Worm (Caenorhabditis elegans) whole organism, L2 larva: Measurements from ENCODE around the gene nish-1.

Experiments used
- aly-2 ChIP-seq: fragments of 150-350 bp; optimal IDR thresholded peaks from 2 replicates; lab custom pipeline; 2014; ENCODE audit warnings: missing biosample characterization, missing genetic modification characterization
- ama-1 ChIP-seq: fragments of 150-350 bp; optimal IDR thresholded peaks from 2 replicates; lab custom pipeline; 2018; ENCODE audit warnings: inconsistent platforms
- crh-2 ChIP-seq: sonication (generic microtip); optimal IDR thresholded peaks from 2 replicates; lab custom pipeline; 2017; ENCODE audit warnings: missing biosample characterization, missing genetic modification characterization
- lin-39 ChIP-seq: fragments of 150-350 bp; optimal IDR thresholded peaks from 2 replicates; lab custom pipeline; 2014; ENCODE audit warnings: missing biosample characterization, missing genetic modification reagents, missing genetic modification characterization
- nhr-12 ChIP-seq: fragments of 150-350 bp; optimal IDR thresholded peaks from 2 replicates; lab custom pipeline; 2014; ENCODE audit warnings: missing biosample characterization, missing genetic modification characterization
- nhr-237 ChIP-seq: fragments of 150-350 bp; optimal IDR thresholded peaks from 2 replicates; lab custom pipeline; 2014; ENCODE audit warnings: missing biosample characterization, missing genetic modification characterization
- snpc-4 ChIP-seq: fragments of 150-350 bp; optimal IDR thresholded peaks from 2 replicates; lab custom pipeline; 2014; ENCODE audit warnings: missing biosample characterization, missing genetic modification characterization
- unc-39 ChIP-seq: fragments of 150-350 bp; optimal IDR thresholded peaks from 2 replicates; lab custom pipeline; 2014; ENCODE audit warnings: missing biosample characterization, missing genetic modification characterization
- unc-62 ChIP-seq: fragments of 150-350 bp; optimal IDR thresholded peaks from 2 replicates; lab custom pipeline; 2014; ENCODE audit warnings: missing biosample characterization, missing genetic modification reagents, missing genetic modification characterization
- zag-1 ChIP-seq: fragments of 150-350 bp; optimal IDR thresholded peaks from 2 replicates; lab custom pipeline; 2014; ENCODE audit warnings: missing biosample characterization, missing genetic modification characterization

ce11 chrIV:10820837-10821671 lies 43.1 kb upstream of the nish-1 start:
- TF ChIP-seq nhr-12 (tag; lab: Kevin White, UChicago), result no peak
- TF ChIP-seq nhr-237, result no peak
- TF ChIP-seq lin-39 (tag; lab: Kevin White, UChicago), result no peak
- no peak for TF ChIP-seq aly-2 (tag; lab: Kevin White, UChicago)
- no peak for TF ChIP-seq unc-39 (tag; lab: Kevin White, UChicago)
- TF ChIP-seq ama-1, result no peak
- no peak for TF ChIP-seq snpc-4
- TF ChIP-seq crh-2, result no peak
- no peak for TF ChIP-seq zag-1 (tag; lab: Kevin White, UChicago)
- no peak for TF ChIP-seq unc-62 (GFP tag; lab: Kevin White, UChicago)
